Worm (Caenorhabditis elegans): ENCODE results near the gene C29G2.3.
"Not testable (repeated sequence)": the region's sequence is repeated elsewhere in the genome, so short reads cannot be mapped to it uniquely, and the experiment has no call there.

C29G2.3 gene

ce11 chrV:2592173-2592676 lies 11.5 kb downstream of the C29G2.3 start, which contains the start of gene irg-3:
TSS of gene irg-3 (plus strand) at chrV:2592591.
- TF ChIP-seq cebp-1 (GFP tag; IDR thresholded peaks at IDR 0.05): no peak
- TF ChIP-seq cebp-1 (tag; optimal IDR thresholded peaks at IDR 0.05): no peak
- TF ChIP-seq nhr-80 (tag; optimal IDR thresholded peaks at IDR 0.05): peak; percentile 57
- 0 out of 2 replicates have a peak, but pooled peaks have one; percentile 26 for TF ChIP-seq dox-1 (GFP tag; IDR thresholded peaks at IDR 0.05)

- no peak for TF ChIP-seq F33H1.4 (GFP tag; IDR thresholded peaks at IDR 0.05)
- TF ChIP-seq dox-1 (GFP tag; IDR thresholded peaks at IDR 0.05): peak; percentile 22; the same call in 1 of the 2 replicates
- peak; percentile 32; the same call in 1 of the 2 replicates for TF ChIP-seq madf-8 (GFP tag; conservative IDR thresholded peaks at IDR 0.05)
- peak; percentile 54; the same call in 1 of the 2 replicates for TF ChIP-seq madf-6 (GFP tag; IDR thresholded peaks at IDR 0.05)
- no peak for TF ChIP-seq nhr-80 (tag; optimal IDR thresholded peaks at IDR 0.05)
- 0 out of 2 replicates have a peak, but pooled peaks have one; percentile 34 for TF ChIP-seq zfh-2 (GFP tag; conservative IDR thresholded peaks at IDR 0.05)
- TF ChIP-seq nfyb-1 (GFP tag; IDR thresholded peaks at IDR 0.05): no peak
- peak; percentile 70 for TF ChIP-seq hsf-1 (GFP tag; IDR thresholded peaks at IDR 0.05)
- no peak for TF ChIP-seq snpc-1.1 (tag; optimal IDR thresholded peaks at IDR 0.05; ENCODE audit: insufficient read depth)
- no peak for TF ChIP-seq C06A6.2 (GFP tag; conservative IDR thresholded peaks at IDR 0.05)
Measured at ce11 chrV:2595720-2596119, 15.0 kb downstream of the C29G2.3 start.

- TF ChIP-seq unc-62 (GFP tag; optimal IDR thresholded peaks at IDR 0.05); rpc-1 (optimal IDR thresholded peaks at IDR 0.05); rpc-1 (tag; optimal IDR thresholded peaks at IDR 0.05); egl-18 (GFP tag; IDR thresholded peaks at IDR 0.05): not testable (repeated sequence)
Measured at ce11 chrV:2598830-2599229, 18.1 kb downstream of the C29G2.3 start, which contains the start of gene F53E10.5. TSS of gene F53E10.5 (minus strand) at chrV:2598930.

ce11 chrV:2600543-2600942 lies 19.8 kb downstream of the C29G2.3 start:
- TF ChIP-seq gei-17 (GFP tag; optimal IDR thresholded peaks at IDR 0.05) (peak; percentile 67), rcor-1 (GFP tag; IDR thresholded peaks at IDR 0.05) (peak; percentile 88), F57A8.1 (GFP tag; optimal IDR thresholded peaks at IDR 0.05) (no peak), snpc-4 (GFP tag; optimal IDR thresholded peaks at IDR 0.05) (no peak), snpc-4 (tag; optimal IDR thresholded peaks at IDR 0.05) (peak in 2 of 4 experiments; percentile 47 to 57), bed-2 (GFP tag; IDR thresholded peaks at IDR 0.05) (peak; percentile 81), tlf-1 (GFP tag; optimal IDR thresholded peaks at IDR 0.05) (peak; percentile 71), die-1 (tag; optimal IDR thresholded peaks at IDR 0.05) (no peak), K12H6.12 (tag; optimal IDR thresholded peaks at IDR 0.05) (peak; percentile 77), ztf-18 (tag; optimal IDR thresholded peaks at IDR 0.05) (peak; percentile 46), dox-1 (GFP tag; IDR thresholded peaks at IDR 0.05) (peak; percentile 92), ceh-100 (GFP tag; IDR thresholded peaks at IDR 0.05) (peak; percentile 78), lin-54 (GFP tag; optimal IDR thresholded peaks at IDR 0.05) (peak; percentile 98), madf-10 (tag; optimal IDR thresholded peaks at IDR 0.05) (peak; percentile 82), unc-130 (GFP tag; optimal IDR thresholded peaks at IDR 0.05) (peak; percentile 38), hmg-1.2 (GFP tag; IDR thresholded peaks at IDR 0.05) (peak; percentile 81), hmg-20 (GFP tag; IDR thresholded peaks at IDR 0.05) (peak; percentile 67; the same call in 1 of the 2 replicates), lir-1 (GFP tag; conservative IDR thresholded peaks at IDR 0.05) (peak; percentile 84), B0035.1 (tag; optimal IDR thresholded peaks at IDR 0.05) (peak; percentile 22), ZK185.1 (tag; optimal IDR thresholded peaks at IDR 0.05; ENCODE audit: poor library complexity, severe bottlenecking) (no peak), akir-1 (GFP tag; optimal IDR thresholded peaks at IDR 0.05) (no peak), let-607 (tag; optimal IDR thresholded peaks at IDR 0.05) (peak; percentile 24 to 62), madf-3 (GFP tag; IDR thresholded peaks at IDR 0.05) (peak; percentile 81; the same call in 1 of the 2 replicates), sea-2 (GFP tag; IDR thresholded peaks at IDR 0.05) (no peak), lin-26 (GFP tag; IDR thresholded peaks at IDR 0.05) (peak; percentile 51; the same call in 1 of the 2 replicates), C17E4.6 (GFP tag; IDR thresholded peaks at IDR 0.05) (peak; percentile 25; the same call in 1 of the 2 replicates), Y95B8A.8 (GFP tag; IDR thresholded peaks at IDR 0.05) (peak; percentile 79; the same call in 1 of the 2 replicates), ceh-91 (GFP tag; IDR thresholded peaks at IDR 0.05) (peak; percentile 70; the same call in 1 of the 2 replicates)
